Fruit fly (Drosophila melanogaster) whole organism, wandering third instar larva: ENCODE results near the gene CG5172.

Experiments
- CG9705 ChIP-seq: fragments of 200-800 bp; sonication (Bioruptor generic); optimal IDR thresholded peaks from 2 replicates; lab custom pipeline; 2018; ENCODE audit warnings: missing biosample characterization, mild to moderate bottlenecking, missing genetic modification characterization
- Dif ChIP-seq: fragments of 200-275, 200-300 bp; sonication (Bioruptor generic); optimal IDR thresholded peaks from 2 replicates; lab custom pipeline; 2018; ENCODE audit warnings: missing biosample characterization, missing genetic modification characterization; ENCODE audit not compliant: partially characterized antibody
- GATAd ChIP-seq: sonication (Bioruptor generic); optimal IDR thresholded peaks from 2 replicates; lab custom pipeline; 2016; ENCODE audit warnings: missing biosample characterization, missing genetic modification characterization
- Myc ChIP-seq: fragments of >200 bp; optimal IDR thresholded peaks from 2 replicates; lab custom pipeline; 2017
- OdsH ChIP-seq: fragments of 200-800 bp; sonication (Bioruptor generic); optimal IDR thresholded peaks from 2 replicates; lab custom pipeline; 2016; ENCODE audit warnings: missing biosample characterization, mild to moderate bottlenecking, missing genetic modification characterization
- br ChIP-seq: fragments of 200-800 bp; sonication (Bioruptor generic); optimal IDR thresholded peaks from 2 replicates; lab custom pipeline; 2016; ENCODE audit warnings: missing biosample characterization, missing genetic modification characterization
- h ChIP-seq: fragments of 200-800 bp; sonication (Bioruptor generic); optimal IDR thresholded peaks from 3 replicates; lab custom pipeline; 2016; ENCODE audit warnings: missing biosample characterization, mild to moderate bottlenecking, missing genetic modification characterization
- jim ChIP-seq: fragments of 175-275, 200-325 bp; sonication (Bioruptor generic); optimal IDR thresholded peaks from 2 replicates; lab custom pipeline; 2016; ENCODE audit warnings: missing biosample characterization, mild to moderate bottlenecking, missing genetic modification characterization
- pan ChIP-seq: fragments of >200 bp; optimal IDR thresholded peaks from 2 replicates; lab custom pipeline; 2017
- psq ChIP-seq: fragments of 200-800 bp; sonication (Bioruptor generic); optimal IDR thresholded peaks from 3 replicates; lab custom pipeline; 2017; ENCODE audit warnings: missing biosample characterization, mild to moderate bottlenecking, missing genetic modification characterization, moderate library complexity
- rgr ChIP-seq: fragments of 200-800 bp; sonication (Bioruptor generic); optimal IDR thresholded peaks from 3 replicates; lab custom pipeline; 2016; ENCODE audit warnings: missing biosample characterization, mild to moderate bottlenecking, missing genetic modification characterization
- usp ChIP-seq: fragments of >200 bp; optimal IDR thresholded peaks from 2 replicates; lab custom pipeline; 2017; ENCODE audit warnings: missing biosample characterization, missing genetic modification characterization

DNA sequence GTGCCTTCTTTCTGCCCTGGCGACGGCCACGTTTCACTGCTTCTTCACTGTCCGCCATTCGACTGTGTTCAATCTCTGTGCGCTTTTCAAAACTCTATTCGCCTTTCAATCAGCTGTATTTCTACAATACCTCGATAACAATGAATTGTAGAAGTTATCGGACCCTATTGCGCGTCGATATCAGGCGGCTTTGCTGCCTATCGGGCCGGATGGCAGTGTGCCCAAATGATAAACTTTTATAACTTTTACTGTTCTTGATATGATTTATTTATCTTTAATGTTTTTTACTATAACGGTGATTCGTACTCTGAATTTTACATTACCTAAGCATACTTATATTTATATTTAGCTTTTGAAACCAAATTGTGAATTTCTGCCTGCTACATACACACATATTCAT lies 23.6 kb downstream of the CG5172 start, which contains the start of gene CG8915:
- TF ChIP-seq h (GFP tag; lab: Kevin White, UChicago) (no peak), OdsH (no peak), jim (GFP tag; lab: Kevin White, UChicago) (no peak), psq (GFP tag; lab: Kevin White, UChicago) (no peak), GATAd (GFP tag; lab: Kevin White, UChicago) (no peak), Myc (lab: Kevin White, UChicago) (no peak), br (no peak), rgr (GFP tag; lab: Kevin White, UChicago) (peak; percentile 32), usp (GFP tag; lab: Kevin White, UChicago) (no peak), Dif (GFP tag; lab: Kevin White, UChicago) (no peak), CG9705 (GFP tag; lab: Kevin White, UChicago) (no peak), pan (lab: Kevin White, UChicago) (no peak)
